Fruit fly (Drosophila melanogaster) whole organism, pupa: Measurements from ENCODE around the gene crq.

Experiments
- CG10348 ChIP-seq: fragments of 200-800 bp; sonication (Bioruptor generic); IDR thresholded peaks from 2 replicates; pipeline ENCODE4 v1.3.6; 2022; ENCODE audit warnings: missing biosample characterization, missing genetic modification characterization
- CG12605 ChIP-seq: fragments of 200-800 bp; sonication (Bioruptor generic); IDR thresholded peaks from 2 replicates; pipeline ENCODE4 v1.3.6; 2022; ENCODE audit warnings: missing biosample characterization, missing genetic modification characterization
- CG14655 ChIP-seq: fragments of 200-800 bp; sonication (Bioruptor generic); optimal IDR thresholded peaks from 3 replicates; lab custom pipeline; 2017; ENCODE audit warnings: mild to moderate bottlenecking, missing biosample characterization, missing genetic modification reagents, missing genetic modification characterization
- CG15710 ChIP-seq: fragments of 200-800 bp; sonication (Bioruptor generic); optimal IDR thresholded peaks from 2 replicates; lab custom pipeline; 2018; ENCODE audit warnings: missing biosample characterization, mild to moderate bottlenecking, missing genetic modification characterization, moderate library complexity
- CG17806 ChIP-seq: fragments of 200-800 bp; sonication (Bioruptor generic); optimal IDR thresholded peaks from 2 replicates; lab custom pipeline; 2018; ENCODE audit warnings: missing biosample characterization, mild to moderate bottlenecking, missing genetic modification characterization, moderate library complexity
- CG4496 ChIP-seq: fragments of 200-800 bp; sonication (Bioruptor generic); IDR thresholded peaks from 3 replicates; pipeline ENCODE4 v1.3.6; 2022; ENCODE audit warnings: missing biosample characterization, missing genetic modification characterization
- CG8159 ChIP-seq: fragments of 200-800 bp; sonication (Bioruptor generic); optimal IDR thresholded peaks from 3 replicates; lab custom pipeline; 2018; ENCODE audit warnings: missing biosample characterization, mild to moderate bottlenecking, missing genetic modification characterization, moderate library complexity
- CG9948 ChIP-seq: fragments of 200-800 bp; sonication (Bioruptor generic); optimal IDR thresholded peaks from 2 replicates; lab custom pipeline; 2018; ENCODE audit warnings: missing biosample characterization, mild to moderate bottlenecking, missing genetic modification characterization, moderate library complexity
- D1 ChIP-seq: fragments of 200-800 bp; sonication (Bioruptor generic); optimal IDR thresholded peaks from 2 replicates; lab custom pipeline; 2018; ENCODE audit warnings: missing biosample characterization, mild to moderate bottlenecking, missing genetic modification characterization, moderate library complexity
- EcR ChIP-seq: fragments of 200-800 bp; sonication (Bioruptor generic); optimal IDR thresholded peaks from 3 replicates; lab custom pipeline; 2019; ENCODE audit warnings: missing biosample characterization, missing genetic modification characterization, mild to moderate bottlenecking, moderate library complexity, missing genetic modification reagents
- Ets98B ChIP-seq: fragments of 200-800 bp; sonication (Bioruptor generic); IDR thresholded peaks from 2 replicates; pipeline ENCODE4 v1.3.6; 2022; ENCODE audit warnings: missing biosample characterization, missing genetic modification characterization
- Pif1B ChIP-seq: fragments of 200-800 bp; sonication (Bioruptor generic); optimal IDR thresholded peaks from 3 replicates; lab custom pipeline; 2016; ENCODE audit warnings: missing biosample characterization, missing genetic modification characterization
- Snoo ChIP-seq: fragments of 200-800 bp; sonication (Bioruptor generic); optimal IDR thresholded peaks from 3 replicates; lab custom pipeline; 2017; ENCODE audit warnings: missing biosample characterization, mild to moderate bottlenecking, missing genetic modification characterization, inconsistent platforms
- rn ChIP-seq: fragments of 200-800 bp; sonication (Bioruptor generic); IDR thresholded peaks from 2 replicates; pipeline ENCODE4 v1.3.6; 2022; ENCODE audit warnings: missing biosample characterization, missing genetic modification characterization

dm6 chr2L:467683-468082 is 14.9 kb upstream of the crq start:
- no peak for TF ChIP-seq D1
- no peak for TF ChIP-seq Snoo
- no peak for TF ChIP-seq CG4496
- TF ChIP-seq Ets98B (GFP tag; lab: Robert Waterston, UW) = no peak
- no peak for TF ChIP-seq rn (GFP tag; lab: Robert Waterston, UW)
- no peak for TF ChIP-seq CG15710 (tag; lab: Kevin White, UChicago)
- no peak for TF ChIP-seq Pif1B (GFP tag; lab: Kevin White, UChicago)
- TF ChIP-seq EcR = no peak
- TF ChIP-seq CG12605 (GFP tag; lab: Robert Waterston, UW) = no peak
- TF ChIP-seq CG14655 = no peak
- TF ChIP-seq CG8159 (tag; lab: Kevin White, UChicago) = no peak
- TF ChIP-seq CG9948 (tag; lab: Kevin White, UChicago) = no peak
- no peak for TF ChIP-seq CG10348 (GFP tag; lab: Robert Waterston, UW)
- TF ChIP-seq CG17806 (tag; lab: Kevin White, UChicago) = no peak
